Worm (Caenorhabditis elegans): Measurements from ENCODE around the gene F57H12.6.

F57H12.6 gene

ce11 chrIV:7946899-7947499, 29.1 kb downstream of the F57H12.6 start, which contains the start of gene F20D12.12 (continued):
- TF ChIP-seq ceh-14 (tag; optimal IDR thresholded peaks at IDR 0.05) (peak; percentile 68), ahr-1 (tag; optimal IDR thresholded peaks at IDR 0.05) (peak; percentile 14)

DNA sequence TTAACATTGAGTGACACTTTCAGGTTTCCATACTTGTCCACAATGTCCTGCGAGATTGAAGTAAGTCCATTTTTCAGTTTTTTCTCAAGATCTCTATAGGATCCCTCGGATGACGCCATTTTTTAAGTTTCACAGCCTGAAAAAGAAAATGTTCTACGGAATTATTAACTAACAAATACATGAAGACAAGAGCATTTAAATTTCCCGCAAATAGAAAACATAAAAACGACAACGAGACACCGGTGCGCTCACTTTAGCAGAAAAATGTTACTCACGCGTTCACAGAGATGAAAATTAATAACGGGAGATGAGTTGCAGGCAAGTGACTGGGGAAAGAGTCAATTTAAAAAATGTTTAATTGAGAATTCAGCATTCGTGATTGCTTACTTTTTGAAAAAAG, 29.7 kb downstream of the F57H12.6 start, which contains the start of gene czw-1:
Gene czw-1 (minus strand): TSS at position 369 of the 400 bp plus-strand sequence.
- TF ChIP-seq nhr-11 (tag; optimal IDR thresholded peaks at IDR 0.05), result no peak
- TF ChIP-seq C08G9.2 (tag; optimal IDR thresholded peaks at IDR 0.05), result no peak
- no peak for TF ChIP-seq tbx-2 (tag; optimal IDR thresholded peaks at IDR 0.05)
- no peak for TF ChIP-seq hlh-8 (tag; optimal IDR thresholded peaks at IDR 0.05)

DNA sequence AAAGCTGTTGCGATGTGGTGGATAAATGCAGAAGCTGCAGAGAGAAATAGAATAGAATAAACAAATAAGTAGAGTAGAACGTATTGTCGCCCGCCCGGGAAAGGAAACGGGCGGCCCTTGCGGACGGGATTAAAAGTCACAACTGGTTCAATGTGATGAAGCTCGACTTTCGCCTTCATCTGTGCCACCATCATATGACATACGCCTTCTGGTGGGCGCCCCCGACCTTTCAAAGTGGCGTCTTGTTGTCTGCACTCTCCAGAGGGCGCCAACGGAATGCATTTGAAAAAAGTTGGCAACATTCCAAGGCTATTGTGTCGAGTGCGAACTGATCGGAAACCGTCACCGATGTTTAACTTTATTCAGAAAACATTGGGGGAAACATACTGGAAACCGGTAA, 32.8 kb downstream of the F57H12.6 start:
- TF ChIP-seq ceh-34 (tag; optimal IDR thresholded peaks at IDR 0.05) (peak; percentile 27), ref-2 (tag; optimal IDR thresholded peaks at IDR 0.05) (no peak), syd-9 (tag; optimal IDR thresholded peaks at IDR 0.05) (no peak)

DNA sequence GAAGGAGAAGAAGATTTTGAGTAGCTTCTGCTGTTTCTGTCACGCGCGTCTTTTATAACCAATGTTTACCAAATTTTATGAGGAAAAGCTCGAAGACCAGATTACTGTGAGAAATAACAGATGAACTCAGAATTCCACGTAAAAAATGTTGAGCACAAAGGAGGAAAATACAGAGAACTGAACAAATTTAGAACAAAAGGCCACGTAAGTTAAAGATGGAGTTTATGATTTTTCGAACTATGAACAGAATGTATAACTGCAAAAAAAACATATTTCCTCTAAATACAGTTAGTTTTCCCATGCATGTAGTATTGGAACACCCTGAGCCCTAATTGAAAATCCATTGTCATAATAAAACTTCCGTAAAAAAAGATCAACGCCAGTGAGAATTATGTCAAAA, 35.2 kb downstream of the F57H12.6 start, which contains the start of gene exc-9:
Gene exc-9 (minus strand): TSS at position 101 of the 400 bp plus-strand sequence.
- TF ChIP-seq F13H6.1 (tag; optimal IDR thresholded peaks at IDR 0.05), result no peak
- no peak for TF ChIP-seq madf-2 (tag; optimal IDR thresholded peaks at IDR 0.05)
- TF ChIP-seq tbx-2 (tag; optimal IDR thresholded peaks at IDR 0.05), result no peak
- TF ChIP-seq rnt-1 (tag; optimal IDR thresholded peaks at IDR 0.05), result no peak
- TF ChIP-seq unc-86 (tag; optimal IDR thresholded peaks at IDR 0.05), result no peak
- no peak for TF ChIP-seq ceh-18 (tag; optimal IDR thresholded peaks at IDR 0.05)
- no peak for TF ChIP-seq ahr-1 (tag; optimal IDR thresholded peaks at IDR 0.05)
- TF ChIP-seq ets-4 (tag; optimal IDR thresholded peaks at IDR 0.05), result no peak
- no peak for TF ChIP-seq ceh-14 (tag; optimal IDR thresholded peaks at IDR 0.05)
- no peak for TF ChIP-seq K02D7.2 (tag; optimal IDR thresholded peaks at IDR 0.05)
- no peak for TF ChIP-seq Y22D7AL.16 (tag; optimal IDR thresholded peaks at IDR 0.05)
- TF ChIP-seq sdc-2 (tag; optimal IDR thresholded peaks at IDR 0.05), result no peak
- TF ChIP-seq pros-1 (tag; optimal IDR thresholded peaks at IDR 0.05), result no peak
- no peak for TF ChIP-seq ref-2 (tag; optimal IDR thresholded peaks at IDR 0.05)
- TF ChIP-seq dve-1 (tag; optimal IDR thresholded peaks at IDR 0.05), result no peak
- no peak for TF ChIP-seq C38D4.7 (GFP tag; optimal IDR thresholded peaks at IDR 0.05)
- no peak for TF ChIP-seq ztf-16 (tag; optimal IDR thresholded peaks at IDR 0.05)
- no peak for TF ChIP-seq tbx-7 (tag; optimal IDR thresholded peaks at IDR 0.05)
- no peak for TF ChIP-seq mec-3 (tag; optimal IDR thresholded peaks at IDR 0.05; ENCODE audit: borderline replicate concordance)

ce11 chrIV:7938834-7939233, 37.3 kb downstream of the F57H12.6 start, which contains the start of gene F20D12.7:
Gene F20D12.7, minus strand, starts transcription at chrIV:7938934.
- TF ChIP-seq pat-9 (tag; optimal IDR thresholded peaks at IDR 0.05) (no peak), ceh-6 (GFP tag; optimal IDR thresholded peaks at IDR 0.05) (no peak), pag-3 (tag; optimal IDR thresholded peaks at IDR 0.05; ENCODE audit: borderline replicate concordance) (no peak), zip-5 (tag; optimal IDR thresholded peaks at IDR 0.05) (no peak), pha-2 (tag; optimal IDR thresholded peaks at IDR 0.05) (no peak)

DNA sequence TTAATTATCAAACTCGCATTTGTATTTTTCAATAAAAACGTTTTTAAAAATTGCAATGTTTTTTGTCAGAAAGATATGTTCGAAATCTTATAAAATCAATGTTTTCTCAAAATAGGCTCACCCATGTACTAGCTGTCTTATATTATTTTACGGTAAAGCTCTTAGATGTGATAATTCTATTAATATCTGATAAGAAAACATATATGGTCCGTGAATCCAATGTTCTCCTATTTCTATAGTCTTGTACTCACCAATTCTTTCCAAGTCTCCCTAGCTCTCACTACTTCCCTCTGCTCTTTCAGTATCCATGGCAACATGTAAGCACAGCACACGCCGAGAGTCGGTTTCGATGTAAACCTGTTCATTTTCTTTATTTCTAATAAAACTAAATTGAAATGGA, 42.4 kb downstream of the F57H12.6 start, which contains the start of gene bbs-2:
Gene bbs-2 (plus strand): TSS at position 301 of the 400 bp plus-strand sequence.
- TF ChIP-seq nhr-11 (tag; optimal IDR thresholded peaks at IDR 0.05) (no peak), Y22D7AL.16 (tag; optimal IDR thresholded peaks at IDR 0.05) (no peak), npax-4 (tag; optimal IDR thresholded peaks at IDR 0.05) (no peak), rnt-1 (tag; optimal IDR thresholded peaks at IDR 0.05) (no peak), T23F11.4 (GFP tag; optimal IDR thresholded peaks at IDR 0.05) (no peak), tbx-7 (tag; optimal IDR thresholded peaks at IDR 0.05) (no peak), K09A11.1 (tag; optimal IDR thresholded peaks at IDR 0.05; ENCODE audit: insufficient read depth) (no peak), unc-86 (tag; optimal IDR thresholded peaks at IDR 0.05) (no peak), pha-2 (tag; optimal IDR thresholded peaks at IDR 0.05) (no peak), sdc-2 (tag; optimal IDR thresholded peaks at IDR 0.05) (no peak), sox-2 (GFP tag; IDR thresholded peaks at IDR 0.05) (no peak), eyg-1 (tag; optimal IDR thresholded peaks at IDR 0.05) (no peak), elt-2 (tag; optimal IDR thresholded peaks at IDR 0.05) (no peak), fax-1 (tag; optimal IDR thresholded peaks at IDR 0.05) (no peak), ceh-22 (tag; optimal IDR thresholded peaks at IDR 0.05) (no peak), ahr-1 (tag; optimal IDR thresholded peaks at IDR 0.05) (no peak), pqm-1 (tag; optimal IDR thresholded peaks at IDR 0.05) (no peak)
